Worm (Caenorhabditis elegans) whole organism, L4 larva: ENCODE results near the gene C04A2.15.

Experiments
- F49E8.2 ChIP-seq: sonication (generic microtip); optimal IDR thresholded peaks from 2 replicates; lab custom pipeline; 2016; ENCODE audit warnings: missing compliant biosample characterization, mild to moderate bottlenecking, missing genetic modification characterization, borderline replicate concordance
- T26A8.4 ChIP-seq: fragments of 200-800 bp; sonication (Bioruptor generic); IDR thresholded peaks from 2 replicates; pipeline ENCODE4 v1.3.6; 2022; ENCODE audit warnings: missing genetic modification characterization, missing compliant biosample characterization
- Y48G9A.11 ChIP-seq: fragments of 200-800 bp; sonication (Bioruptor generic); IDR thresholded peaks from 2 replicates; pipeline ENCODE4 v1.3.6; 2022; ENCODE audit warnings: missing genetic modification reagents, missing genetic modification characterization, missing compliant biosample characterization
- Y75B8A.6 ChIP-seq: fragments of 200-800 bp; sonication (Bioruptor generic); IDR thresholded peaks from 2 replicates; pipeline ENCODE4 v1.3.6; 2022; ENCODE audit warnings: missing genetic modification reagents, missing genetic modification characterization, missing compliant biosample characterization
- ZK337.2 ChIP-seq: fragments of 200-800 bp; sonication (Bioruptor generic); IDR thresholded peaks from 2 replicates; pipeline ENCODE4 v1.3.6; 2022; ENCODE audit warnings: missing genetic modification reagents, missing genetic modification characterization, missing compliant biosample characterization
- attf-4 ChIP-seq: sonication (generic microtip); optimal IDR thresholded peaks from 3 replicates; lab custom pipeline; 2017; ENCODE audit warnings: missing biosample characterization, missing genetic modification characterization
- ceh-44 ChIP-seq: fragments of 200-800 bp; sonication (Bioruptor generic); IDR thresholded peaks from 2 replicates; pipeline ENCODE4 v1.3.6; 2022; ENCODE audit warnings: missing genetic modification reagents, missing genetic modification characterization, missing compliant biosample characterization
- daf-12 ChIP-seq: fragments of 150-350 bp; optimal IDR thresholded peaks from 2 replicates; lab custom pipeline; 2014; ENCODE audit warnings: missing biosample characterization, missing genetic modification reagents, missing genetic modification characterization
- daf-16 ChIP-seq, 3 experiments: sonication (generic microtip); optimal IDR thresholded peaks; 2 replicates each; lab custom pipeline; 2016 to 2017; ENCODE audit warnings: missing genetic modification characterization in 3 of 3, missing genetic modification reagents in 3 of 3, mild to moderate bottlenecking in 2 of 3, missing compliant biosample characterization in 2 of 3, missing biosample characterization in 1 of 3, moderate library complexity in 1 of 3
- dmd-6 ChIP-seq: fragments of 200-800 bp; sonication (Bioruptor generic); IDR thresholded peaks from 2 replicates; pipeline ENCODE4 v1.3.6; 2022; ENCODE audit warnings: missing genetic modification reagents, missing genetic modification characterization, missing compliant biosample characterization
- dmd-8 ChIP-seq: fragments of 200-800 bp; sonication (Bioruptor generic); IDR thresholded peaks from 2 replicates; pipeline ENCODE4 v1.3.6; 2022; ENCODE audit warnings: missing genetic modification characterization, missing compliant biosample characterization
- dpl-1 ChIP-seq: fragments of 150-350 bp; optimal IDR thresholded peaks from 2 replicates; lab custom pipeline; 2014; ENCODE audit warnings: missing biosample characterization, missing genetic modification reagents, missing genetic modification characterization
- dve-1 ChIP-seq: sonication (generic microtip); optimal IDR thresholded peaks from 2 replicates; lab custom pipeline; 2017; ENCODE audit warnings: antibody characterized with exemption, mild to moderate bottlenecking, missing genetic modification characterization, missing compliant biosample characterization; ENCODE audit not compliant: insufficient read depth
- egl-43 ChIP-seq: fragments of 200-800 bp; sonication (Bioruptor generic); IDR thresholded peaks from 2 replicates; pipeline ENCODE4 v1.3.6; 2022; ENCODE audit warnings: missing genetic modification reagents, missing genetic modification characterization, missing compliant biosample characterization
- gei-8 ChIP-seq: fragments of 200-800 bp; sonication (Bioruptor generic); optimal IDR thresholded peaks from 2 replicates; lab custom pipeline; 2018; ENCODE audit warnings: mild to moderate bottlenecking, missing genetic modification characterization, missing compliant biosample characterization
- hlh-11 ChIP-seq: fragments of 200-800 bp; sonication (Bioruptor generic); optimal IDR thresholded peaks from 2 replicates; lab custom pipeline; 2018; ENCODE audit warnings: mild to moderate bottlenecking, missing genetic modification characterization, missing compliant biosample characterization
- hlh-30 ChIP-seq: sonication (generic microtip); optimal IDR thresholded peaks from 2 replicates; lab custom pipeline; 2017; ENCODE audit warnings: antibody characterized with exemption, mild to moderate bottlenecking, missing genetic modification characterization, missing compliant biosample characterization; ENCODE audit not compliant: insufficient read depth
- hmg-1.1 ChIP-seq: fragments of 200-800 bp; sonication (Bioruptor generic); IDR thresholded peaks from 2 replicates; pipeline ENCODE4 v1.3.6; 2022; ENCODE audit warnings: missing genetic modification reagents, missing genetic modification characterization, missing compliant biosample characterization
- jun-1 ChIP-seq: fragments of 150-350 bp; optimal IDR thresholded peaks from 2 replicates; lab custom pipeline; 2014; ENCODE audit warnings: missing biosample characterization, missing genetic modification reagents, missing genetic modification characterization
- lsy-2 ChIP-seq, 2 experiments: fragments of 150-350 bp in 1 of 2; sonication (generic microtip) in 1 of 2; optimal IDR thresholded peaks; 2 replicates each; lab custom pipeline; 2014 to 2017; ENCODE audit warnings: missing biosample characterization in 2 of 2, missing genetic modification characterization in 2 of 2
- madf-9 ChIP-seq: fragments of 200-800 bp; sonication (Bioruptor generic); conservative IDR thresholded peaks from 2 replicates; pipeline ENCODE4 v1.3.6; 2022; ENCODE audit warnings: missing genetic modification reagents, missing genetic modification characterization, missing compliant biosample characterization
- mdl-1 ChIP-seq, 2 experiments: fragments of 150-350 bp in 1 of 2; sonication (generic microtip) in 1 of 2; optimal IDR thresholded peaks; 2 replicates each; lab custom pipeline; 2014 to 2017; ENCODE audit warnings: missing biosample characterization in 2 of 2, missing genetic modification characterization in 2 of 2
- mdt-29 ChIP-seq: fragments of 200-800 bp; sonication (Bioruptor generic); IDR thresholded peaks from 2 replicates; pipeline ENCODE4 v1.3.6; 2022; ENCODE audit warnings: missing genetic modification reagents, missing genetic modification characterization, missing compliant biosample characterization
- mes-2 ChIP-seq: sonication (generic microtip); optimal IDR thresholded peaks from 2 replicates; lab custom pipeline; 2016; ENCODE audit warnings: missing genotype, mild to moderate bottlenecking, missing genetic modification characterization, missing compliant biosample characterization; ENCODE audit not compliant: poor library complexity, severe bottlenecking
- mxl-2 ChIP-seq: fragments of 200-800 bp; sonication (Bioruptor generic); conservative IDR thresholded peaks from 2 replicates; pipeline ENCODE4 v1.3.6; 2022; ENCODE audit warnings: missing genetic modification reagents, missing genetic modification characterization, missing compliant biosample characterization
- mxl-3 ChIP-seq: fragments of 200-800 bp; sonication (Bioruptor generic); optimal IDR thresholded peaks from 2 replicates; lab custom pipeline; 2018; ENCODE audit warnings: mild to moderate bottlenecking, missing genetic modification characterization, missing compliant biosample characterization
- nhr-10 ChIP-seq: fragments of 150-350 bp; optimal IDR thresholded peaks from 2 replicates; lab custom pipeline; 2014; ENCODE audit warnings: missing biosample characterization, missing genetic modification characterization
- nhr-11 ChIP-seq: fragments of 150-350 bp; optimal IDR thresholded peaks from 2 replicates; lab custom pipeline; 2014; ENCODE audit warnings: missing biosample characterization, missing genetic modification characterization
- nhr-28 ChIP-seq: fragments of 150-350 bp; optimal IDR thresholded peaks from 2 replicates; lab custom pipeline; 2014; ENCODE audit warnings: missing biosample characterization, missing genetic modification characterization
- nhr-41 ChIP-seq: fragments of 200-800 bp; sonication (Bioruptor generic); IDR thresholded peaks from 2 replicates; pipeline ENCODE4 v1.3.6; 2022; ENCODE audit warnings: missing genetic modification reagents, missing genetic modification characterization, missing compliant biosample characterization
- nhr-48 ChIP-seq: sonication (generic microtip); optimal IDR thresholded peaks from 2 replicates; lab custom pipeline; 2016; ENCODE audit warnings: mild to moderate bottlenecking, missing genetic modification characterization, missing compliant biosample characterization
- nhr-76 ChIP-seq: fragments of 150-350 bp; optimal IDR thresholded peaks from 2 replicates; lab custom pipeline; 2014; ENCODE audit warnings: missing biosample characterization, missing genetic modification characterization
- nhr-77 ChIP-seq: fragments of 150-350 bp; optimal IDR thresholded peaks from 2 replicates; lab custom pipeline; 2014; ENCODE audit warnings: missing biosample characterization, missing genetic modification characterization
- pha-4 ChIP-seq, 2 experiments: fragments of 150-350 bp in 1 of 2; fragments of 200-800 bp in 1 of 2; sonication (Bioruptor generic) in 1 of 2; IDR thresholded peaks in 1 of 2; optimal IDR thresholded peaks in 1 of 2; 2 replicates each; pipeline versions ENCODE4 v1.3.6 to Lab custom; 2014 to 2022; ENCODE audit warnings: missing genetic modification characterization in 2 of 2, missing genetic modification reagents in 2 of 2, missing biosample characterization in 1 of 2, missing compliant biosample characterization in 1 of 2
- php-3 ChIP-seq: fragments of 200-800 bp; sonication (Bioruptor generic); IDR thresholded peaks from 2 replicates; pipeline ENCODE4 v1.3.6; 2022; ENCODE audit warnings: missing genetic modification reagents, missing genetic modification characterization, missing compliant biosample characterization
- saeg-2 ChIP-seq: fragments of 200-800 bp; sonication (Bioruptor generic); IDR thresholded peaks from 2 replicates; pipeline ENCODE4 v1.3.6; 2022; ENCODE audit warnings: missing genetic modification reagents, missing genetic modification characterization, missing compliant biosample characterization
- sdz-12 ChIP-seq: fragments of 200-800 bp; sonication (Bioruptor generic); optimal IDR thresholded peaks from 2 replicates; lab custom pipeline; 2018; ENCODE audit warnings: mild to moderate bottlenecking, missing genetic modification characterization, missing compliant biosample characterization
- skn-1 ChIP-seq: fragments of 150-350 bp; optimal IDR thresholded peaks from 2 replicates; lab custom pipeline; 2014; ENCODE audit warnings: missing biosample characterization, missing genetic modification characterization
- snpc-4 ChIP-seq: fragments of 150-350 bp; optimal IDR thresholded peaks from 2 replicates; lab custom pipeline; 2014; ENCODE audit warnings: missing biosample characterization, missing genetic modification characterization
- spr-1 ChIP-seq: sonication (generic microtip); optimal IDR thresholded peaks from 2 replicates; lab custom pipeline; 2016; ENCODE audit warnings: mild to moderate bottlenecking, missing genetic modification characterization, missing compliant biosample characterization
- unc-62 ChIP-seq, 3 experiments: fragments of 150-350 bp in 1 of 3; sonication (generic microtip); optimal IDR thresholded peaks in 2 of 3; peaks in 1 of 3; 1 replicate in 1 of 3; 2 replicates in 2 of 3; lab custom pipeline; 2014 to 2017; ENCODE audit warnings: missing biosample characterization in 3 of 3, missing genetic modification characterization in 3 of 3, missing genetic modification reagents in 3 of 3, missing genotype in 1 of 3
- zag-1 ChIP-seq: fragments of 150-350 bp; optimal IDR thresholded peaks from 2 replicates; lab custom pipeline; 2014; ENCODE audit warnings: missing biosample characterization, missing genetic modification characterization
- zfp-3 ChIP-seq: fragments of 200-800 bp; sonication (Bioruptor generic); conservative IDR thresholded peaks from 2 replicates; pipeline ENCODE4 v1.3.6; 2022; ENCODE audit warnings: missing genetic modification reagents, missing genetic modification characterization, missing compliant biosample characterization
- zip-11 ChIP-seq: fragments of 200-800 bp; sonication (Bioruptor generic); IDR thresholded peaks from 2 replicates; pipeline ENCODE4 v1.3.6; 2022; ENCODE audit warnings: missing genetic modification characterization, missing compliant biosample characterization
- ztf-11 ChIP-seq: fragments of 150-350 bp; optimal IDR thresholded peaks from 2 replicates; lab custom pipeline; 2014; ENCODE audit warnings: missing biosample characterization, missing genetic modification characterization
- ztf-7 ChIP-seq: fragments of 150-350 bp; optimal IDR thresholded peaks from 2 replicates; lab custom pipeline; 2014; ENCODE audit warnings: missing biosample characterization, missing genetic modification characterization

Gene C04A2.15

ce11 chrII:6891176-6891575 is 39.1 kb downstream of the C04A2.15 start (continued):
- 0 out of 2 replicates have a peak, but pooled peaks have one; percentile 49 for TF ChIP-seq Y75B8A.6 (GFP tag; lab: Robert Waterston, UW)
- TF ChIP-seq egl-43 (GFP tag; lab: Robert Waterston, UW), result peak; percentile 74
- TF ChIP-seq zag-1 (tag; lab: Kevin White, UChicago), result no peak
- no peak for TF ChIP-seq Y48G9A.11 (GFP tag; lab: Robert Waterston, UW)
- no peak for TF ChIP-seq daf-12
- no peak for TF ChIP-seq sdz-12 (GFP tag; lab: Kevin White, UChicago)
- TF ChIP-seq hmg-1.1 (GFP tag; lab: Robert Waterston, UW), result peak; percentile 66
- no peak for TF ChIP-seq mxl-2 (GFP tag; lab: Robert Waterston, UW)
- TF ChIP-seq snpc-4, result no peak
- peak in 1 of 2 experiments; percentile 56 for TF ChIP-seq unc-62 (GFP tag; optimal IDR thresholded peaks at IDR 0.05 in 1 of 2; lab: Kevin White, UChicago)
- TF ChIP-seq unc-62 (tag; optimal IDR thresholded peaks at IDR 0.05; lab: Kevin White, UChicago), result no peak
- TF ChIP-seq lsy-2 (tag; optimal IDR thresholded peaks at IDR 0.05; lab: Kevin White, UChicago), result peak in 1 of 2 experiments; percentile 54
- no peak for TF ChIP-seq jun-1 (tag; lab: Kevin White, UChicago)
- TF ChIP-seq dmd-8 (GFP tag; lab: Robert Waterston, UW), result 0 out of 2 replicates have a peak, but pooled peaks have one; percentile 56
- no peak for TF ChIP-seq attf-4 (tag; lab: Kevin White, UChicago)
- TF ChIP-seq skn-1 (tag; lab: Kevin White, UChicago), result no peak
- peak; percentile 40 for TF ChIP-seq dpl-1 (GFP tag; lab: Kevin White, UChicago)
- TF ChIP-seq nhr-28, result peak; percentile 86
- TF ChIP-seq, all 104 proteins: peak for 40

ce11 chrII:6891838-6892237 is 39.8 kb downstream of the C04A2.15 start:
- TF ChIP-seq mxl-3 (GFP tag; lab: Kevin White, UChicago) (peak; percentile 56), mes-2 (tag; lab: Kevin White, UChicago) (peak; percentile 30), zfp-3 (GFP tag; lab: Robert Waterston, UW) (0 out of 2 replicates have a peak, but pooled peaks have one; percentile 41), daf-16 (GFP tag; optimal IDR thresholded peaks at IDR 0.05; lab: Kevin White, UChicago) (no peak), daf-16 (tag; optimal IDR thresholded peaks at IDR 0.05; lab: Kevin White, UChicago) (peak; percentile 22), gei-8 (GFP tag; lab: Kevin White, UChicago) (no peak), madf-9 (GFP tag; lab: Robert Waterston, UW) (no peak), ZK337.2 (GFP tag; lab: Robert Waterston, UW) (no peak), egl-43 (GFP tag; lab: Robert Waterston, UW) (no peak), F49E8.2 (tag; lab: Kevin White, UChicago) (no peak), saeg-2 (GFP tag; lab: Robert Waterston, UW) (no peak), lsy-2 (tag; optimal IDR thresholded peaks at IDR 0.05; lab: Kevin White, UChicago) (peak; percentile 53 to 54), nhr-76 (tag; lab: Kevin White, UChicago) (peak; percentile 27), php-3 (GFP tag; lab: Robert Waterston, UW) (0 out of 2 replicates have a peak, but pooled peaks have one; percentile 39), mdt-29 (peak; percentile 87), nhr-28 (peak; percentile 96), hlh-30 (tag; lab: Kevin White, UChicago) (peak; percentile 90), nhr-11 (tag; lab: Kevin White, UChicago) (peak; percentile 48), nhr-48 (tag; lab: Kevin White, UChicago) (no peak), pha-4 (GFP tag; IDR thresholded peaks at IDR 0.05; lab: Robert Waterston, UW) (peak; percentile 7; the same call in 1 of the 2 replicates), pha-4 (tag; optimal IDR thresholded peaks at IDR 0.05; lab: Kevin White, UChicago) (no peak), ztf-11 (no peak), mdl-1 (tag; optimal IDR thresholded peaks at IDR 0.05; lab: Kevin White, UChicago) (peak in 1 of 2 experiments; percentile 63), dve-1 (tag; lab: Kevin White, UChicago) (peak; percentile 84), spr-1 (tag; lab: Kevin White, UChicago) (no peak), hlh-11 (tag; lab: Kevin White, UChicago) (peak; percentile 91), unc-62 (GFP tag; optimal IDR thresholded peaks at IDR 0.05 in 1 of 2; lab: Kevin White, UChicago) (peak in 1 of 2 experiments; percentile 92), unc-62 (tag; optimal IDR thresholded peaks at IDR 0.05; lab: Kevin White, UChicago) (no peak), nhr-10 (tag; lab: Kevin White, UChicago) (peak; percentile 73), hmg-1.1 (GFP tag; lab: Robert Waterston, UW) (peak; percentile 9; the same call in 1 of the 2 replicates), zip-11 (no peak), ceh-44 (GFP tag; lab: Robert Waterston, UW) (no peak), ztf-7 (tag; lab: Kevin White, UChicago) (no peak), T26A8.4 (no peak; the same call in 1 of the 2 replicates), nhr-41 (GFP tag; lab: Robert Waterston, UW) (no peak), dmd-6 (GFP tag; lab: Robert Waterston, UW) (peak; percentile 59), nhr-77 (tag; lab: Kevin White, UChicago) (peak; percentile 78)
